Worm (Caenorhabditis elegans) whole organism, young adult: ENCODE results near the gene T09F3.5.

ENCODE experiments used
- B0336.3 ChIP-seq: fragments of 200-800 bp; sonication (Bioruptor generic); IDR thresholded peaks from 2 replicates; pipeline ENCODE4 v1.3.6; 2022; ENCODE audit warnings: missing genetic modification characterization, missing compliant biosample characterization
- C06A6.2 ChIP-seq: fragments of 200-800 bp; sonication (Bioruptor generic); conservative IDR thresholded peaks from 2 replicates; pipeline ENCODE4 v1.3.6; 2022; ENCODE audit warnings: missing genetic modification characterization, missing compliant biosample characterization
- D2030.7 ChIP-seq: fragments of 200-800 bp; sonication (Bioruptor generic); IDR thresholded peaks from 2 replicates; pipeline ENCODE4 v1.3.6; 2022; ENCODE audit warnings: missing genetic modification reagents, missing genetic modification characterization, missing compliant biosample characterization
- F10E7.11 ChIP-seq: sonication (generic microtip); optimal IDR thresholded peaks from 2 replicates; lab custom pipeline; 2017; ENCODE audit warnings: mild to moderate bottlenecking, missing genetic modification characterization, moderate library complexity, missing compliant biosample characterization
- F39B2.1 ChIP-seq: fragments of 200-800 bp; sonication (Bioruptor generic); IDR thresholded peaks from 2 replicates; pipeline ENCODE4 v1.3.6; 2022; ENCODE audit warnings: missing genetic modification reagents, missing genetic modification characterization, missing compliant biosample characterization
- F49E8.2 ChIP-seq: sonication (generic microtip); optimal IDR thresholded peaks from 3 replicates; lab custom pipeline; 2017; ENCODE audit warnings: missing genetic modification characterization, mild to moderate bottlenecking, missing compliant biosample characterization, antibody characterized with exemption, moderate library complexity; ENCODE audit not compliant: insufficient read depth
- Y67H2A.10 ChIP-seq: fragments of 200-800 bp; sonication (Bioruptor generic); conservative IDR thresholded peaks from 2 replicates; pipeline ENCODE4 v1.3.6; 2022; ENCODE audit warnings: missing genetic modification reagents, missing genetic modification characterization, missing compliant biosample characterization
- Y95B8A.8 ChIP-seq: fragments of 200-800 bp; sonication (Bioruptor generic); IDR thresholded peaks from 2 replicates; pipeline ENCODE4 v1.3.6; 2022; ENCODE audit warnings: missing genetic modification reagents, missing genetic modification characterization, missing compliant biosample characterization
- athp-1 ChIP-seq: sonication (generic microtip); optimal IDR thresholded peaks from 2 replicates; lab custom pipeline; 2017; ENCODE audit warnings: mild to moderate bottlenecking, missing genetic modification characterization, missing compliant biosample characterization
- attf-3 ChIP-seq: fragments of 200-800 bp; sonication (Bioruptor generic); conservative IDR thresholded peaks from 2 replicates; pipeline ENCODE4 v1.3.6; 2022; ENCODE audit warnings: missing genetic modification reagents, missing genetic modification characterization, missing compliant biosample characterization
- attf-6 ChIP-seq: fragments of 200-800 bp; sonication (Bioruptor generic); IDR thresholded peaks from 2 replicates; pipeline ENCODE4 v1.3.6; 2022; ENCODE audit warnings: missing genetic modification reagents, missing genetic modification characterization, missing compliant biosample characterization
- ccch-3 ChIP-seq: fragments of 200-800 bp; sonication (Bioruptor generic); optimal IDR thresholded peaks from 2 replicates; lab custom pipeline; 2018; ENCODE audit warnings: mild to moderate bottlenecking, missing genetic modification characterization, missing compliant biosample characterization
- ceh-100 ChIP-seq: fragments of 200-800 bp; sonication (Bioruptor generic); IDR thresholded peaks from 2 replicates; pipeline ENCODE4 v1.3.6; 2022; ENCODE audit warnings: missing genetic modification reagents, missing genetic modification characterization, missing compliant biosample characterization
- ceh-91 ChIP-seq: fragments of 200-800 bp; sonication (Bioruptor generic); IDR thresholded peaks from 2 replicates; pipeline ENCODE4 v1.3.6; 2022; ENCODE audit warnings: missing genetic modification reagents, missing genetic modification characterization, missing compliant biosample characterization
- chd-7 ChIP-seq: sonication (generic microtip); optimal IDR thresholded peaks from 2 replicates; lab custom pipeline; 2016; ENCODE audit warnings: mild to moderate bottlenecking, missing genetic modification characterization, moderate library complexity, missing compliant biosample characterization
- dox-1 ChIP-seq: fragments of 200-800 bp; sonication (Bioruptor generic); IDR thresholded peaks from 2 replicates; pipeline ENCODE4 v1.3.6; 2022; ENCODE audit warnings: missing genetic modification reagents, missing genetic modification characterization, missing compliant biosample characterization
- dpl-1 ChIP-seq: fragments of 150-350 bp; optimal IDR thresholded peaks from 2 replicates; lab custom pipeline; 2014; ENCODE audit warnings: missing biosample characterization, missing genetic modification reagents, missing genetic modification characterization
- efl-1 ChIP-seq: fragments of 150-350 bp; optimal IDR thresholded peaks from 2 replicates; lab custom pipeline; 2014; ENCODE audit warnings: missing biosample characterization, missing genetic modification reagents, missing genetic modification characterization
- egl-44 ChIP-seq: fragments of 200-800 bp; sonication (Bioruptor generic); IDR thresholded peaks from 2 replicates; pipeline ENCODE4 v1.3.6; 2022; ENCODE audit warnings: missing genetic modification reagents, missing genetic modification characterization, missing compliant biosample characterization
- ekl-4 ChIP-seq: fragments of 200-800 bp; sonication (Bioruptor generic); IDR thresholded peaks from 2 replicates; pipeline ENCODE4 v1.3.6; 2022; ENCODE audit warnings: missing genetic modification reagents, missing genetic modification characterization, missing compliant biosample characterization
- gei-17 ChIP-seq: fragments of 200-800 bp; sonication (Bioruptor generic); optimal IDR thresholded peaks from 2 replicates; lab custom pipeline; 2018; ENCODE audit warnings: mild to moderate bottlenecking, missing genetic modification characterization, missing compliant biosample characterization
- hmg-1.2 ChIP-seq: fragments of 200-800 bp; sonication (Bioruptor generic); IDR thresholded peaks from 2 replicates; pipeline ENCODE4 v1.3.6; 2022; ENCODE audit warnings: missing genetic modification reagents, missing genetic modification characterization, missing compliant biosample characterization
- hmg-20 ChIP-seq: fragments of 200-800 bp; sonication (Bioruptor generic); IDR thresholded peaks from 2 replicates; pipeline ENCODE4 v1.3.6; 2022; ENCODE audit warnings: missing genetic modification reagents, missing genetic modification characterization, missing compliant biosample characterization
- hrde-1 ChIP-seq: sonication (generic microtip); optimal IDR thresholded peaks from 2 replicates; lab custom pipeline; 2016; ENCODE audit warnings: missing genetic modification characterization, mild to moderate bottlenecking, missing compliant biosample characterization, moderate library complexity, missing genotype, missing genetic modification reagents, borderline replicate concordance
- let-526 ChIP-seq: fragments of 200-800 bp; sonication (Bioruptor generic); IDR thresholded peaks from 2 replicates; pipeline ENCODE4 v1.3.6; 2022; ENCODE audit warnings: missing genetic modification reagents, missing genetic modification characterization, missing compliant biosample characterization
- lin-26 ChIP-seq: fragments of 200-800 bp; sonication (Bioruptor generic); IDR thresholded peaks from 2 replicates; pipeline ENCODE4 v1.3.6; 2022; ENCODE audit warnings: missing genetic modification reagents, missing genetic modification characterization, missing compliant biosample characterization
- lin-35 ChIP-seq, 3 experiments: fragments of 150-350 bp in 2 of 3; sonication (generic microtip) in 1 of 3; optimal IDR thresholded peaks; 2 replicates each; lab custom pipeline; 2014 to 2018; ENCODE audit warnings: missing biosample characterization in 3 of 3, missing genetic modification characterization in 3 of 3, missing genetic modification reagents in 3 of 3
- mxl-1 ChIP-seq: sonication (generic microtip); optimal IDR thresholded peaks from 2 replicates; lab custom pipeline; 2016; ENCODE audit warnings: missing genetic modification characterization, missing compliant biosample characterization
- nfyb-1 ChIP-seq: fragments of 200-800 bp; sonication (Bioruptor generic); IDR thresholded peaks from 2 replicates; pipeline ENCODE4 v1.3.6; 2022; ENCODE audit warnings: missing genetic modification reagents, missing genetic modification characterization, missing compliant biosample characterization
- nhr-120 ChIP-seq: fragments of 200-800 bp; sonication (Bioruptor generic); IDR thresholded peaks from 2 replicates; pipeline ENCODE4 v1.3.6; 2022; ENCODE audit warnings: missing genetic modification characterization, missing compliant biosample characterization
- nhr-27 ChIP-seq: fragments of 200-800 bp; sonication (Bioruptor generic); optimal IDR thresholded peaks from 2 replicates; lab custom pipeline; 2018; ENCODE audit warnings: mild to moderate bottlenecking, missing genetic modification characterization, moderate library complexity, missing compliant biosample characterization
- pbrm-1 ChIP-seq: fragments of 200-800 bp; sonication (Bioruptor generic); IDR thresholded peaks from 2 replicates; pipeline ENCODE4 v1.3.6; 2022; ENCODE audit warnings: missing genetic modification reagents, missing genetic modification characterization, missing compliant biosample characterization
- pha-4 ChIP-seq: fragments of 150-350 bp; sonication (generic microtip); optimal IDR thresholded peaks from 2 replicates; lab custom pipeline; 2014; ENCODE audit warnings: missing biosample characterization, missing genetic modification reagents, missing genetic modification characterization
- repo-1 ChIP-seq: sonication (generic microtip); optimal IDR thresholded peaks from 2 replicates; lab custom pipeline; 2017; ENCODE audit warnings: mild to moderate bottlenecking, missing genetic modification characterization, missing compliant biosample characterization
- rpc-1 ChIP-seq, 2 experiments: fragments of 150-350 bp in 1 of 2; sonication (generic microtip) in 1 of 2; optimal IDR thresholded peaks; 2 replicates each; lab custom pipeline; 2014 to 2018; ENCODE audit warnings: missing biosample characterization in 1 of 2, missing genetic modification characterization in 1 of 2, missing genetic modification reagents in 1 of 2, missing genotype in 1 of 2
- snpc-1.1 ChIP-seq: sonication (generic microtip); optimal IDR thresholded peaks from 2 replicates; lab custom pipeline; 2017; ENCODE audit warnings: missing genetic modification characterization, mild to moderate bottlenecking, missing compliant biosample characterization, antibody characterized with exemption, moderate library complexity, missing genotype, missing genetic modification reagents; ENCODE audit not compliant: insufficient read depth
- snpc-1.3 ChIP-seq: sonication (generic microtip); optimal IDR thresholded peaks from 2 replicates; lab custom pipeline; 2017; ENCODE audit warnings: missing genetic modification characterization, mild to moderate bottlenecking, missing compliant biosample characterization, antibody characterized with exemption, moderate library complexity, missing genotype, missing genetic modification reagents; ENCODE audit not compliant: insufficient read depth
- snpc-4 ChIP-seq, 5 experiments: fragments of 150-350 bp in 1 of 5; sonication (generic microtip) in 4 of 5; optimal IDR thresholded peaks; 2 replicates each; lab custom pipeline; 2014 to 2018; ENCODE audit warnings: missing genetic modification characterization in 5 of 5, missing biosample characterization in 3 of 5, antibody characterized with exemption in 2 of 5, mild to moderate bottlenecking in 2 of 5, missing compliant biosample characterization in 2 of 5, missing genotype in 2 of 5, moderate library complexity in 2 of 5, missing genetic modification reagents in 1 of 5
- sptf-2 ChIP-seq: fragments of 200-800 bp; sonication (Bioruptor generic); optimal IDR thresholded peaks from 2 replicates; lab custom pipeline; 2018; ENCODE audit warnings: mild to moderate bottlenecking, missing genetic modification characterization, missing compliant biosample characterization
- tbp1 ChIP-seq: fragments of 200-800 bp; sonication (Bioruptor generic); optimal IDR thresholded peaks from 2 replicates; lab custom pipeline; 2018; ENCODE audit warnings: mild to moderate bottlenecking, missing genetic modification characterization, missing compliant biosample characterization
- tbx-9 ChIP-seq: sonication (generic microtip); optimal IDR thresholded peaks from 2 replicates; lab custom pipeline; 2016; ENCODE audit warnings: borderline replicate concordance, missing genetic modification characterization, inconsistent platforms, missing compliant biosample characterization
- tlf-1 ChIP-seq: fragments of 200-800 bp; sonication (Bioruptor generic); optimal IDR thresholded peaks from 2 replicates; lab custom pipeline; 2018; ENCODE audit warnings: mild to moderate bottlenecking, missing genetic modification characterization, missing compliant biosample characterization
- zim-3 ChIP-seq: sonication (generic microtip); optimal IDR thresholded peaks from 2 replicates; lab custom pipeline; 2017; ENCODE audit warnings: mild to moderate bottlenecking, missing genetic modification characterization, moderate library complexity, missing compliant biosample characterization
- ztf-28 ChIP-seq: fragments of 200-800 bp; sonication (Bioruptor generic); IDR thresholded peaks from 2 replicates; pipeline ENCODE4 v1.3.6; 2022; ENCODE audit warnings: missing genetic modification reagents, missing genetic modification characterization, missing compliant biosample characterization
- ztf-6 ChIP-seq: fragments of 200-800 bp; sonication (Bioruptor generic); IDR thresholded peaks from 2 replicates; pipeline ENCODE4 v1.3.6; 2022; ENCODE audit warnings: missing genetic modification reagents, missing genetic modification characterization, missing compliant biosample characterization

The T09F3.5 gene

ce11 chrII:10388041-10388706 is 8.5 kb upstream of the T09F3.5 start (continued):
- TF ChIP-seq D2030.7 (GFP tag; lab: Robert Waterston, UW) = peak; percentile 56
- TF ChIP-seq dox-1 (GFP tag; lab: Robert Waterston, UW) = peak; percentile 79
- TF ChIP-seq tbx-9 (tag; lab: Kevin White, UChicago) = no peak
- no peak for TF ChIP-seq Y67H2A.10 (GFP tag; lab: Robert Waterston, UW)
- no peak for TF ChIP-seq mxl-1 (tag; lab: Kevin White, UChicago)
- TF ChIP-seq pbrm-1 (GFP tag; lab: Robert Waterston, UW) = peak; percentile 23; the same call in 1 of the 2 replicates
- no peak for TF ChIP-seq F39B2.1 (GFP tag; lab: Robert Waterston, UW)
- TF ChIP-seq attf-3 (GFP tag; lab: Robert Waterston, UW) = peak; percentile 56; the same call in 1 of the 2 replicates
- TF ChIP-seq lin-35 (GFP tag; optimal IDR thresholded peaks at IDR 0.05; lab: Kevin White, UChicago) = peak in 1 of 3 experiments; percentile 80
- no peak for TF ChIP-seq hmg-20
- peak; percentile 58 for TF ChIP-seq tbp1 (GFP tag; lab: Kevin White, UChicago)
- TF ChIP-seq F10E7.11 (tag; lab: Kevin White, UChicago) = no peak
- 0 out of 2 replicates have a peak, but pooled peaks have one; percentile 14 for TF ChIP-seq nfyb-1 (GFP tag; lab: Robert Waterston, UW)
- no peak for TF ChIP-seq attf-6 (GFP tag; lab: Robert Waterston, UW)
- 0 out of 2 replicates have a peak, but pooled peaks have one; percentile 7 for TF ChIP-seq egl-44
- TF ChIP-seq snpc-1.3 = peak; percentile 78
- TF ChIP-seq ccch-3 = no peak
- peak; percentile 2 for TF ChIP-seq efl-1 (GFP tag; lab: Kevin White, UChicago)
- TF ChIP-seq pha-4 = peak; percentile 54
- 0 out of 2 replicates have a peak, but pooled peaks have one; percentile 25 for TF ChIP-seq C06A6.2 (GFP tag; lab: Robert Waterston, UW)
- 0 out of 2 replicates have a peak, but pooled peaks have one; percentile 59 for TF ChIP-seq ztf-28 (GFP tag; lab: Robert Waterston, UW)
- no peak for TF ChIP-seq sptf-2
- TF ChIP-seq F49E8.2 = peak; percentile 28
- peak; percentile 20 for TF ChIP-seq snpc-1.1 (tag; lab: Kevin White, UChicago)
- TF ChIP-seq gei-17 (GFP tag; lab: Kevin White, UChicago) = no peak
- no peak for TF ChIP-seq Y95B8A.8 (GFP tag; lab: Robert Waterston, UW)
- TF ChIP-seq rpc-1 (optimal IDR thresholded peaks at IDR 0.05; lab: Kevin White, UChicago) = peak; percentile 33
- no peak for TF ChIP-seq rpc-1 (tag; optimal IDR thresholded peaks at IDR 0.05; lab: Kevin White, UChicago)
- no peak for TF ChIP-seq ztf-6 (GFP tag; lab: Robert Waterston, UW)
- peak; percentile 33 for TF ChIP-seq chd-7
- no peak for TF ChIP-seq lin-26 (GFP tag; lab: Robert Waterston, UW)
- TF ChIP-seq repo-1 (tag; lab: Kevin White, UChicago) = peak; percentile 56
- peak; percentile 39; the same call in 1 of the 2 replicates for TF ChIP-seq B0336.3 (GFP tag; lab: Robert Waterston, UW)
- no peak for TF ChIP-seq zim-3 (tag; lab: Kevin White, UChicago)
- 0 out of 2 replicates have a peak, but pooled peaks have one; percentile 26 for TF ChIP-seq let-526 (GFP tag; lab: Robert Waterston, UW)
- peak; percentile 26; the same call in 1 of the 2 replicates for TF ChIP-seq ekl-4 (GFP tag; lab: Robert Waterston, UW)
- peak; percentile 67 for TF ChIP-seq athp-1 (tag; lab: Kevin White, UChicago)
- TF ChIP-seq dpl-1 (GFP tag; lab: Kevin White, UChicago) = peak; percentile 22
- no peak for TF ChIP-seq nhr-27 (tag; lab: Kevin White, UChicago)
- TF ChIP-seq snpc-4 (GFP tag; optimal IDR thresholded peaks at IDR 0.05; lab: Kevin White, UChicago) = no peak
- TF ChIP-seq snpc-4 (tag; optimal IDR thresholded peaks at IDR 0.05; lab: Kevin White, UChicago) = peak in 3 of 4 experiments; percentile 30 to 49 (median 43)
- TF ChIP-seq hrde-1 (tag; lab: Kevin White, UChicago) = no peak
- TF ChIP-seq tlf-1 = peak; percentile 70
- peak; percentile 43 for TF ChIP-seq hmg-1.2 (GFP tag; lab: Robert Waterston, UW)
- TF ChIP-seq ceh-100 (GFP tag; lab: Robert Waterston, UW) = peak; percentile 74
- no peak for TF ChIP-seq nhr-120 (GFP tag; lab: Robert Waterston, UW)
- no peak for TF ChIP-seq ceh-91 (GFP tag; lab: Robert Waterston, UW)
